Fruit fly (Drosophila melanogaster) whole organism, embryonic: ENCODE results near the gene CG7806.

Experiments used
- BtbVII ChIP-seq: fragments of 200-800 bp; sonication (Bioruptor generic); optimal IDR thresholded peaks from 3 replicates; lab custom pipeline; 2017; ENCODE audit warnings: missing biosample characterization, mild to moderate bottlenecking, missing genetic modification characterization
- CG10959 ChIP-seq: fragments of 200-800 bp; sonication (Bioruptor generic); IDR thresholded peaks from 2 replicates; pipeline ENCODE4 v1.3.6; 2022; ENCODE audit warnings: missing biosample characterization, missing genetic modification characterization
- CG11504 ChIP-seq: fragments of 200-800 bp; sonication (Bioruptor generic); optimal IDR thresholded peaks from 3 replicates; lab custom pipeline; 2019; ENCODE audit warnings: missing biosample characterization, mild to moderate bottlenecking, missing genetic modification characterization, moderate library complexity
- CG15073 ChIP-seq: fragments of 200-800 bp; sonication (Bioruptor generic); optimal IDR thresholded peaks from 2 replicates; lab custom pipeline; 2016; ENCODE audit warnings: missing biosample characterization, missing genetic modification characterization
- CG17361 ChIP-seq: fragments of 200-800 bp; sonication (Bioruptor generic); IDR thresholded peaks from 3 replicates; pipeline ENCODE4 v1.3.6; 2022; ENCODE audit warnings: missing biosample characterization, missing genetic modification characterization
- CG17912 ChIP-seq: fragments of 200-800 bp; sonication (Bioruptor generic); optimal IDR thresholded peaks from 2 replicates; lab custom pipeline; 2018; ENCODE audit warnings: missing biosample characterization, mild to moderate bottlenecking, missing genetic modification characterization
- CG18599 ChIP-seq: fragments of 200-800 bp; sonication (Bioruptor generic); optimal IDR thresholded peaks from 3 replicates; lab custom pipeline; 2017; ENCODE audit warnings: missing biosample characterization, missing genetic modification characterization, mild to moderate bottlenecking, moderate library complexity, missing genetic modification reagents
- CG2199 ChIP-seq: fragments of 200-800 bp; sonication (Bioruptor generic); IDR thresholded peaks from 3 replicates; pipeline ENCODE4 v1.3.6; 2022; ENCODE audit warnings: missing biosample characterization, missing genetic modification characterization
- CG2875 ChIP-seq: fragments of 200-800 bp; sonication (Bioruptor generic); optimal IDR thresholded peaks from 2 replicates; lab custom pipeline; 2017; ENCODE audit warnings: missing biosample characterization, mild to moderate bottlenecking, missing genetic modification characterization, missing genetic modification reagents
- CG3995 ChIP-seq: fragments of 200-800 bp; sonication (Bioruptor generic); optimal IDR thresholded peaks from 3 replicates; lab custom pipeline; 2016; ENCODE audit warnings: missing biosample characterization, missing genetic modification characterization
- CG4730 ChIP-seq: fragments of 200-800 bp; sonication (Bioruptor generic); IDR thresholded peaks from 2 replicates; pipeline ENCODE4 v1.3.6; 2022; ENCODE audit warnings: missing biosample characterization, missing genetic modification characterization
- CG7271 ChIP-seq: fragments of 200-800 bp; sonication (Bioruptor generic); optimal IDR thresholded peaks from 2 replicates; lab custom pipeline; 2018; ENCODE audit warnings: missing biosample characterization, mild to moderate bottlenecking, missing genetic modification characterization, moderate library complexity
- CG7556 ChIP-seq: fragments of 200-800 bp; sonication (Bioruptor generic); optimal IDR thresholded peaks from 2 replicates; lab custom pipeline; 2017; ENCODE audit warnings: missing biosample characterization, mild to moderate bottlenecking, missing genetic modification characterization
- CG7786 ChIP-seq: fragments of 200-800 bp; sonication (Bioruptor generic); optimal IDR thresholded peaks from 2 replicates; lab custom pipeline; 2016; ENCODE audit warnings: missing biosample characterization, missing genetic modification characterization
- CG8765 ChIP-seq: fragments of 200-800 bp; sonication (Bioruptor generic); IDR thresholded peaks from 2 replicates; pipeline ENCODE4 v1.3.6; 2022; ENCODE audit warnings: missing biosample characterization, missing genetic modification characterization
- CG8924 ChIP-seq: fragments of 200-800 bp; optimal IDR thresholded peaks from 3 replicates; lab custom pipeline; 2019; ENCODE audit warnings: missing biosample characterization, mild to moderate bottlenecking, missing genetic modification characterization, moderate library complexity
- Dek ChIP-seq: fragments of 200-800 bp; sonication (Bioruptor generic); optimal IDR thresholded peaks from 3 replicates; lab custom pipeline; 2019; ENCODE audit warnings: missing biosample characterization, mild to moderate bottlenecking, missing genetic modification characterization, moderate library complexity
- Doc2 ChIP-seq: fragments of 200-800 bp; sonication (Bioruptor generic); IDR thresholded peaks from 2 replicates; pipeline ENCODE4 v1.3.6; 2022; ENCODE audit warnings: missing biosample characterization, missing genetic modification characterization
- Fer3 ChIP-seq: fragments of 200-800 bp; sonication (Bioruptor generic); optimal IDR thresholded peaks from 2 replicates; lab custom pipeline; 2018; ENCODE audit warnings: missing biosample characterization, mild to moderate bottlenecking, missing genetic modification characterization, moderate library complexity
- Gsc ChIP-seq: fragments of 200-800 bp; sonication (Bioruptor generic); IDR thresholded peaks from 2 replicates; pipeline ENCODE4 v1.3.6; 2022; ENCODE audit warnings: missing biosample characterization, missing genetic modification characterization
- MTF-1 ChIP-seq: fragments of 200-800 bp; sonication (Bioruptor generic); optimal IDR thresholded peaks from 2 replicates; lab custom pipeline; 2018; ENCODE audit warnings: missing biosample characterization, mild to moderate bottlenecking, missing genetic modification characterization, borderline replicate concordance
- Neu2 ChIP-seq: fragments of 200-800 bp; sonication (Bioruptor generic); optimal IDR thresholded peaks from 3 replicates; lab custom pipeline; 2016; ENCODE audit warnings: missing biosample characterization, missing genetic modification characterization, borderline replicate concordance
- Pdp1 ChIP-seq, 2 experiments: fragments of 200-800 bp; sonication (Bioruptor generic); optimal IDR thresholded peaks; 3 replicates each; lab custom pipeline; 2016; ENCODE audit warnings: missing biosample characterization in 2 of 2, missing genetic modification characterization in 2 of 2, mild to moderate bottlenecking in 1 of 2, moderate library complexity in 1 of 2
- Rfx ChIP-seq: fragments of 200-800 bp; sonication (Bioruptor generic); IDR thresholded peaks from 2 replicates; pipeline ENCODE4 v1.3.6; 2022; ENCODE audit warnings: missing biosample characterization, missing genetic modification characterization
- Taf1 ChIP-seq: fragments of 200-800 bp; sonication (Bioruptor generic); IDR thresholded peaks from 2 replicates; pipeline ENCODE4 v1.3.6; 2022; ENCODE audit warnings: missing biosample characterization, missing genetic modification characterization
- Xrp1 ChIP-seq: fragments of 200-800 bp; sonication (Bioruptor generic); IDR thresholded peaks from 2 replicates; pipeline ENCODE4 v1.3.6; 2022; ENCODE audit warnings: missing biosample characterization, missing genetic modification characterization
- YL-1 ChIP-seq: fragments of 200-800 bp; sonication (Bioruptor generic); optimal IDR thresholded peaks from 3 replicates; lab custom pipeline; 2017; ENCODE audit warnings: missing biosample characterization, mild to moderate bottlenecking, missing genetic modification characterization
- ap ChIP-seq: fragments of 200-800 bp; sonication (Bioruptor generic); IDR thresholded peaks from 2 replicates; pipeline ENCODE4 v1.3.6; 2022; ENCODE audit warnings: missing biosample characterization, missing genetic modification characterization
- bcd ChIP-seq: fragments of 200-800 bp; sonication (Bioruptor generic); optimal IDR thresholded peaks from 2 replicates; lab custom pipeline; 2017; ENCODE audit warnings: missing biosample characterization, mild to moderate bottlenecking, missing genetic modification characterization
- cwo ChIP-seq: fragments of 200-800 bp; sonication (Bioruptor generic); optimal IDR thresholded peaks from 3 replicates; lab custom pipeline; 2017; ENCODE audit warnings: missing biosample characterization, missing genetic modification characterization, mild to moderate bottlenecking, moderate library complexity, missing genetic modification reagents
- da ChIP-seq: fragments of 200-800 bp; sonication (Bioruptor generic); optimal IDR thresholded peaks from 2 replicates; lab custom pipeline; 2016; ENCODE audit warnings: missing biosample characterization, missing genetic modification characterization
- ems ChIP-seq: fragments of 200-800 bp; sonication (Bioruptor generic); optimal IDR thresholded peaks from 3 replicates; lab custom pipeline; 2016; ENCODE audit warnings: missing biosample characterization, missing genetic modification characterization
- esg ChIP-seq: fragments of 200-800 bp; sonication (Bioruptor generic); conservative IDR thresholded peaks from 2 replicates; pipeline ENCODE4 v1.3.6; 2022; ENCODE audit warnings: missing biosample characterization, missing genetic modification characterization
- gro ChIP-seq: fragments of 200-800 bp; sonication (Bioruptor generic); optimal IDR thresholded peaks from 2 replicates; lab custom pipeline; 2016; ENCODE audit warnings: missing biosample characterization, missing genetic modification characterization
- h ChIP-seq: fragments of >200 bp; optimal IDR thresholded peaks from 2 replicates; lab custom pipeline; 2017
- hkb ChIP-seq, 2 experiments: fragments of 200-800 bp in 1 of 2; fragments of >200 bp in 1 of 2; sonication (Bioruptor generic) in 1 of 2; IDR thresholded peaks in 1 of 2; optimal IDR thresholded peaks in 1 of 2; 2 replicates each; pipeline versions ENCODE4 v1.3.6 to Lab custom; 2017 to 2022; ENCODE audit warnings: missing biosample characterization in 1 of 2, missing genetic modification characterization in 1 of 2
- lilli ChIP-seq: fragments of 200-800 bp; sonication (Bioruptor generic); optimal IDR thresholded peaks from 3 replicates; lab custom pipeline; 2016; ENCODE audit warnings: missing biosample characterization, missing genetic modification characterization
- maf-S ChIP-seq: fragments of 200-800 bp; sonication (Bioruptor generic); optimal IDR thresholded peaks from 2 replicates; lab custom pipeline; 2016; ENCODE audit warnings: missing biosample characterization, missing genetic modification characterization
- nerfin-1 ChIP-seq: fragments of 200-800 bp; sonication (Bioruptor generic); optimal IDR thresholded peaks from 3 replicates; lab custom pipeline; 2019; ENCODE audit warnings: missing biosample characterization, mild to moderate bottlenecking, missing genetic modification characterization, moderate library complexity
- odd ChIP-seq: fragments of 200-800 bp; sonication (Bioruptor generic); optimal IDR thresholded peaks from 2 replicates; lab custom pipeline; 2017; ENCODE audit warnings: missing biosample characterization, mild to moderate bottlenecking, missing genetic modification characterization
- p53 ChIP-seq: fragments of 200-800 bp; sonication (Bioruptor generic); optimal IDR thresholded peaks from 2 replicates; lab custom pipeline; 2016; ENCODE audit warnings: missing biosample characterization, missing genetic modification characterization
- pan ChIP-seq, 4 experiments: fragments of >200 bp in 3 of 4; fragments of 200-800 bp in 1 of 4; sonication (Bioruptor generic) in 1 of 4; optimal IDR thresholded peaks in 3 of 4; IDR thresholded peaks in 1 of 4; 2 replicates each; pipeline versions ENCODE4 v1.3.6 to Lab custom; 2017 to 2022; ENCODE audit warnings: missing biosample characterization in 2 of 4, missing genetic modification characterization in 2 of 4, mixed read lengths in 1 of 4
- row ChIP-seq: fragments of 200-800 bp; sonication (Bioruptor generic); IDR thresholded peaks from 3 replicates; pipeline ENCODE4 v1.3.6; 2022; ENCODE audit warnings: missing biosample characterization, missing genetic modification characterization
- sc ChIP-seq, 3 experiments: fragments of >200 bp in 2 of 3; fragments of 200-800 bp in 1 of 3; sonication (Bioruptor generic) in 1 of 3; optimal IDR thresholded peaks; 2 replicates in 2 of 3; 3 replicates in 1 of 3; lab custom pipeline; 2017; ENCODE audit warnings: mild to moderate bottlenecking in 1 of 3, missing biosample characterization in 1 of 3, missing genetic modification characterization in 1 of 3, missing genetic modification reagents in 1 of 3
- sna ChIP-seq: fragments of 200-800 bp; sonication (Bioruptor generic); IDR thresholded peaks from 2 replicates; pipeline ENCODE4 v1.3.6; 2022; ENCODE audit warnings: missing biosample characterization, missing genetic modification characterization; ENCODE audit not compliant: partially characterized antibody
- trem ChIP-seq: fragments of 200-800 bp; optimal IDR thresholded peaks from 3 replicates; lab custom pipeline; 2019; ENCODE audit warnings: missing biosample characterization, mild to moderate bottlenecking, missing genetic modification characterization, moderate library complexity
- unc-4 ChIP-seq: fragments of 200-800 bp; sonication (Bioruptor generic); IDR thresholded peaks from 2 replicates; pipeline ENCODE4 v1.3.6; 2022; ENCODE audit warnings: missing biosample characterization, missing genetic modification characterization; ENCODE audit not compliant: partially characterized antibody

The CG7806 gene

DNA sequence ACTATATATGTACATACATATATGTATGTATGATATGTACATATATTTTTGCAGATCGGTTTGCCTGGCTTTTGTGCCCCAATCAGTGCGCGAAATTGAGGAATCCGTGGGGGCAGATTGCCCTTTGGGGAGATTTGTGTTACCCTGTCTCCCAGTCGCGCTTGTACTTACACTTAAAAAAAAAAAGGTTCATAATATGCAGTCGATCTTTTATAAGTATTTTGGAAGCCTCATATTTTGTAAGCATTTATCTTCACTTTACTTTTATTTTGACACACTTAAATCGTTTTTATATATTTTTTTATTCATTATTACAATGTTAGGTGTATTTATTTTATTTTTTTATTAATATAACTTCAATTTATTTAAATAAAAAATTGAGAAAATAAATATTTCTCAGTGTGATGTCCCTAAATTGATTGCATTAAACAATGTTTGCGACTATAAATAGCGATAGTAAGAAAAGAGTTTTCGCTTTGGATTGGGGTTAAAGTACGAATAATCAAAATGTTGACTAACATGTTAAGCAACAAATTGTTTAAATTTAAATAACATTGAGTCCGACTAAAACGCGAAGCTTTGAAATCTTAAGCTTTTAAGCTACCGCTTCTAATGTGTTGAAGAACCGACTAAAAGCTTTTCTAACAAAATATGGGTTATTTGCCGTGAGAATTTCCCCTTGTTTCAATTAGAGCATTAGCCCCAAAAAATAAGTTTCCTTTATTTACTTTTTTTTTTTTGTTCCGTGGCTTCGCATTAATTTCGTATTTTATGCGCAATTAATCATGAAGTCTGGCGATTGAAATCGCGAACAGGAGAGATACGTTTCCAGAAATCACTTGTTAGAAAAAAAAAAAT is 15.4 kb downstream of the CG7806 start (continued):
- TF ChIP-seq odd (GFP tag; lab: Kevin White, UChicago) (no peak), row (GFP tag; lab: Robert Waterston, UW) (peak; percentile 40), CG17361 (GFP tag; lab: Robert Waterston, UW) (0 out of 3 replicates have a peak, but pooled peaks have one; percentile 14), Dek (no peak), Doc2 (GFP tag; lab: Robert Waterston, UW) (no peak), Taf1 (GFP tag; lab: Robert Waterston, UW) (no peak), MTF-1 (GFP tag; lab: Kevin White, UChicago) (no peak), CG7556 (peak; percentile 32), Xrp1 (no peak), CG17912 (GFP tag; lab: Kevin White, UChicago) (no peak), da (no peak), Fer3 (tag; lab: Kevin White, UChicago) (no peak), CG7786 (GFP tag; lab: Kevin White, UChicago) (no peak), CG11504 (peak; percentile 71), hkb (optimal IDR thresholded peaks at IDR 0.05; lab: Kevin White, UChicago) (no peak), hkb (GFP tag; IDR thresholded peaks at IDR 0.05; lab: Robert Waterston, UW) (no peak), CG4730 (GFP tag; lab: Robert Waterston, UW) (no peak), ap (GFP tag; lab: Robert Waterston, UW) (no peak), CG18599 (peak; percentile 37), pan (optimal IDR thresholded peaks at IDR 0.05; lab: Kevin White, UChicago) (no peak), pan (GFP tag; optimal IDR thresholded peaks at IDR 0.05 in 1 of 2, IDR thresholded peaks at IDR 0.05 in 1 of 2) (no peak), CG10959 (GFP tag; lab: Robert Waterston, UW) (no peak), CG3995 (GFP tag; lab: Kevin White, UChicago) (no peak), ems (GFP tag; lab: Kevin White, UChicago) (no peak), nerfin-1 (tag; lab: Kevin White, UChicago) (no peak), sc (optimal IDR thresholded peaks at IDR 0.05; lab: Kevin White, UChicago) (no peak), sc (GFP tag; optimal IDR thresholded peaks at IDR 0.05; lab: Kevin White, UChicago) (no peak), CG7271 (tag; lab: Kevin White, UChicago) (no peak), lilli (GFP tag; lab: Kevin White, UChicago) (no peak), Pdp1 (GFP tag; optimal IDR thresholded peaks at IDR 0.05; lab: Kevin White, UChicago) (peak in 1 of 2 experiments; percentile 39), BtbVII (no peak), YL-1 (GFP tag; lab: Kevin White, UChicago) (no peak), Neu2 (GFP tag; lab: Kevin White, UChicago) (no peak), gro (GFP tag; lab: Kevin White, UChicago) (no peak), unc-4 (GFP tag; lab: Robert Waterston, UW) (no peak), CG8924 (tag; lab: Kevin White, UChicago) (peak; percentile 19), CG8765 (GFP tag; lab: Robert Waterston, UW) (no peak), maf-S (GFP tag; lab: Kevin White, UChicago) (no peak), CG15073 (GFP tag; lab: Kevin White, UChicago) (no peak), CG2875 (GFP tag; lab: Kevin White, UChicago) (no peak), CG2199 (no peak), Rfx (GFP tag; lab: Robert Waterston, UW) (no peak), h (lab: Kevin White, UChicago) (no peak), cwo (GFP tag; lab: Kevin White, UChicago) (peak; percentile 32), esg (GFP tag; lab: Robert Waterston, UW) (no peak), Gsc (GFP tag; lab: Robert Waterston, UW) (no peak), bcd (GFP tag; lab: Kevin White, UChicago) (no peak), p53 (no peak), trem (tag; lab: Kevin White, UChicago) (no peak), sna (GFP tag; lab: Robert Waterston, UW) (no peak)
